Worm (Caenorhabditis elegans): ENCODE measurements around the gene Y73C8C.3.

Y73C8C.3 gene

ce11 chrV:3124912-3125311, 9.8 kb downstream of the Y73C8C.3 start, which contains the start of gene Y73C8C.12:
Y73C8C.12 (plus strand) TSS chrV:3125212.
- no peak for TF ChIP-seq ztf-1 (GFP tag; conservative IDR thresholded peaks at IDR 0.05)
- TF ChIP-seq F13H6.1 (tag; optimal IDR thresholded peaks at IDR 0.05): no peak
- TF ChIP-seq mbf-1 (tag; optimal IDR thresholded peaks at IDR 0.05): no peak
- TF ChIP-seq lsy-2 (tag; optimal IDR thresholded peaks at IDR 0.05): no peak
- TF ChIP-seq ztf-4 (tag; optimal IDR thresholded peaks at IDR 0.05): no peak
- TF ChIP-seq elt-1 (tag; optimal IDR thresholded peaks at IDR 0.05): no peak
- no peak for TF ChIP-seq egl-27 (tag; optimal IDR thresholded peaks at IDR 0.05)
- no peak for TF ChIP-seq nhr-6 (tag; optimal IDR thresholded peaks at IDR 0.05)

DNA sequence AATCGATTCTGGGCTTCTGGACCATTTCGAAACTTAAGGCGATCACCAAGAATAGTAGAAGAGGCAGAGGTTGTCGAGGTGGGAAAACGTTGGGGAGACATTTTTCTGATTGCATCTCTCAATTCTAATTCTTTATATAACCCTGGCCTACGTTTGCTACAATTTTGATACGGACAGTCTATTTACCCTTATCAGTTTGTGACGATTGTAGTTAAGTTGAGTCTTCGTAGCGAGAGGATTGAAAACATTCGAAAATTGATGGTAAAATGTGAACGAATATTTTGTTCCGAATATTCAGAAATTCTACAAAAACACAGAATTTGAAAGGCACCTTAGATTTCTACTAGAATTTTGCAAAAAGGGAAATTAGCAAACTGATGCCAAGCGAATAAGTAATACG, 12.6 kb downstream of the Y73C8C.3 start, which contains the start of gene Y73C8C.10:
Y73C8C.10 (minus strand) TSS at position 101 of the 400 bp plus-strand sequence.
- TF ChIP-seq R02D3.7 (tag; optimal IDR thresholded peaks at IDR 0.05): no peak
- TF ChIP-seq lin-13 (GFP tag; optimal IDR thresholded peaks at IDR 0.05): no peak
- TF ChIP-seq ZK546.5 (tag; optimal IDR thresholded peaks at IDR 0.05): no peak
- TF ChIP-seq unc-62 (GFP tag; optimal IDR thresholded peaks at IDR 0.05): no peak
- no peak for TF ChIP-seq elt-3 (tag; optimal IDR thresholded peaks at IDR 0.05)
- TF ChIP-seq peb-1 (tag; optimal IDR thresholded peaks at IDR 0.05): no peak
- no peak for TF ChIP-seq nhr-23 (tag; optimal IDR thresholded peaks at IDR 0.05)
- no peak for TF ChIP-seq ztf-4 (tag; optimal IDR thresholded peaks at IDR 0.05)
- TF ChIP-seq lin-39 (tag; optimal IDR thresholded peaks at IDR 0.05): no peak
- TF ChIP-seq lin-11 (tag; optimal IDR thresholded peaks at IDR 0.05): no peak
- TF ChIP-seq nhr-77 (tag; optimal IDR thresholded peaks at IDR 0.05): no peak
- no peak for TF ChIP-seq ceh-16 (tag; optimal IDR thresholded peaks at IDR 0.05)
- no peak for TF ChIP-seq unc-39 (tag; optimal IDR thresholded peaks at IDR 0.05)

ce11 chrV:3128803-3129202, 13.7 kb downstream of the Y73C8C.3 start, which contains the start of gene tat-6:
tat-6 (plus strand) TSS chrV:3129103.
- no peak for TF ChIP-seq crh-2 (tag; optimal IDR thresholded peaks at IDR 0.05)
- TF ChIP-seq fos-1 (tag; optimal IDR thresholded peaks at IDR 0.05): no peak
- no peak for TF ChIP-seq unc-55 (GFP tag; optimal IDR thresholded peaks at IDR 0.05)
- TF ChIP-seq ama-1 (optimal IDR thresholded peaks at IDR 0.05): no peak
- TF ChIP-seq nhr-10 (tag; optimal IDR thresholded peaks at IDR 0.05): no peak
- no peak for TF ChIP-seq egl-27 (tag; optimal IDR thresholded peaks at IDR 0.05)
- no peak for TF ChIP-seq ztf-4 (tag; optimal IDR thresholded peaks at IDR 0.05)
- TF ChIP-seq dmd-4 (tag; optimal IDR thresholded peaks at IDR 0.05): no peak
- TF ChIP-seq F13H6.1 (tag; optimal IDR thresholded peaks at IDR 0.05): no peak
- TF ChIP-seq unc-39 (tag; optimal IDR thresholded peaks at IDR 0.05): no peak
- no peak for TF ChIP-seq alr-1 (tag; optimal IDR thresholded peaks at IDR 0.05)

DNA sequence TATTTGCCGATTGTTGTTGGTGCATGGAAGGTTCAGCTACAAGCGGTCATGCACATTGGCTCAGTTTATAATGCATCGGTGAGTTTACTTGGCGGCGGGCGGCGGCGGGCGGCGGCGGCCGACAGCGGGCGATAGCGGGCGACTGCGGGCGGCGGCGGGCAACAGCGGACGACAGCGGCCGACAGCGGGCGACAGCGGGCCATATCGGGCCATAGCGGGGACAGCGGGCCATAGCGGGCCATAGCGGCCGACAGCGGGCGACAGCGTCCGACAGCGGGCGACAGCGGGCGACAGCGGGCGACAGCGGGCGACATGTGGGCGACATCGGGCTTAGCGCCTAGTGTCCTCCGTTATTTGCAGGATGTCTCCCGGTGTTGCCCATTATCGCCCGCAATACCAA, 17.0 kb downstream of the Y73C8C.3 start:
- TF ChIP-seq lin-13 (GFP tag; optimal IDR thresholded peaks at IDR 0.05): no peak
- no peak for TF ChIP-seq mbf-1 (tag; optimal IDR thresholded peaks at IDR 0.05)
- no peak for TF ChIP-seq nhr-21 (tag; optimal IDR thresholded peaks at IDR 0.05)
- TF ChIP-seq nhr-10 (tag; optimal IDR thresholded peaks at IDR 0.05): no peak
- no peak for TF ChIP-seq R02D3.7 (tag; optimal IDR thresholded peaks at IDR 0.05)
- no peak for TF ChIP-seq ZK546.5 (tag; optimal IDR thresholded peaks at IDR 0.05)

DNA sequence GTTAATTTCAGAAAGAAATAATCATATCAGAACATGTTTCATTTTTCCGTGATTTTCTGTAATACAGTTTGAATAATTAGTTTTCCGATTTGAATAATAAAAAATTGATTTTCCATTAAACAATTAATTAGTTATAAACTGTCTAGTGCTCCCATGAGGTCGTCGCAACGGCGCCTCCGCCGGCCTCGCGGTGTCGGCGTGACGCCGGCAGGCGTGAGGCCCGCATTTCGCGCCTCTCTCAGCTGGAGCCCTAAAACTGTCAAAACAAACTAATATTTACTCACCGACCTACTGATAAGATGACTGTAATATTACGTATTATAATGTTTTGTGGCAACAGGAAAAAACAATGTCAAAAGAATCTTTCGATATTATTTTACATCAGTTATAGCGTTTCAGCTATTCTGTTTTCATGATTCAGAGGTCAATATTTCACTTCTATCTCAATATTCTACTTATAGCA, 18.3 kb downstream of the Y73C8C.3 start, which contains the start of gene F02C9.2:
F02C9.2 (plus strand) TSS at position 413 of the 463 bp plus-strand sequence.
- TF ChIP-seq ztf-11 (tag; optimal IDR thresholded peaks at IDR 0.05): no peak

ce11 chrV:3138488-3138887, 23.4 kb downstream of the Y73C8C.3 start, which contains the start of the genes irld-3 and F02C9.1:
irld-3 (minus strand) TSS chrV:3138588.
F02C9.1 (plus strand) TSS chrV:3138703.
- TF ChIP-seq C34F6.9 (tag; optimal IDR thresholded peaks at IDR 0.05) (no peak), ZK546.5 (tag; optimal IDR thresholded peaks at IDR 0.05) (no peak), blmp-1 (tag; optimal IDR thresholded peaks at IDR 0.05; ENCODE audit: insufficient read depth) (no peak), gmeb-1 (tag; optimal IDR thresholded peaks at IDR 0.05) (no peak), lin-39 (tag; optimal IDR thresholded peaks at IDR 0.05) (no peak), alr-1 (tag; optimal IDR thresholded peaks at IDR 0.05) (no peak), sma-3 (GFP tag; optimal IDR thresholded peaks at IDR 0.05) (no peak), mab-5 (tag; optimal IDR thresholded peaks at IDR 0.05) (no peak), R02D3.7 (tag; optimal IDR thresholded peaks at IDR 0.05) (no peak), nhr-77 (tag; optimal IDR thresholded peaks at IDR 0.05) (no peak), unc-39 (tag; optimal IDR thresholded peaks at IDR 0.05) (no peak)

Data from whole organism, L2 larva.